Worm (Caenorhabditis elegans) whole organism, L3 larva: Measurements from ENCODE around the gene lys-4.
A peak's percentile ranks its signal among the peaks of the same experiment; 100 is the strongest.

ENCODE experiments used
- ama-1 ChIP-seq: fragments of 150-350 bp; optimal IDR thresholded peaks from 2 replicates; lab custom pipeline; 2018
- snpc-4 ChIP-seq: fragments of 150-350 bp; optimal IDR thresholded peaks from 2 replicates; lab custom pipeline; 2014; ENCODE audit warnings: missing biosample characterization, missing genetic modification characterization
- unc-62 ChIP-seq: fragments of 150-350 bp; sonication (generic microtip); optimal IDR thresholded peaks from 4 replicates; lab custom pipeline; 2014; ENCODE audit warnings: missing biosample characterization, missing genetic modification reagents, missing genetic modification characterization

- TF ChIP-seq snpc-4 (peak; percentile 71), unc-62 (no peak), ama-1 (lab: Kevin White, UChicago) (no peak)
Observed at ce11 chrIV:11604909-11605308, 18.1 kb downstream of the lys-4 start, which contains the start of the genes ragc-1 and Y24F12A.1.
